Worm (Caenorhabditis elegans) whole organism, young adult: ENCODE results near the gene F45C12.17.

Experiments used
- F22D6.2 ChIP-seq: sonication (generic microtip); optimal IDR thresholded peaks from 2 replicates; lab custom pipeline; 2016; ENCODE audit warnings: mild to moderate bottlenecking, missing genetic modification characterization, missing compliant biosample characterization
- F33H1.4 ChIP-seq: fragments of 200-800 bp; sonication (Bioruptor generic); IDR thresholded peaks from 2 replicates; pipeline ENCODE4 v1.3.6; 2022; ENCODE audit warnings: missing genetic modification reagents, missing genetic modification characterization, missing compliant biosample characterization
- F52B5.7 ChIP-seq: sonication (generic microtip); optimal IDR thresholded peaks from 2 replicates; lab custom pipeline; 2016; ENCODE audit warnings: mild to moderate bottlenecking, missing genetic modification characterization, missing compliant biosample characterization
- akir-1 ChIP-seq: fragments of 200-800 bp; sonication (Bioruptor generic); optimal IDR thresholded peaks from 2 replicates; lab custom pipeline; 2018; ENCODE audit warnings: mild to moderate bottlenecking, missing genetic modification characterization, moderate library complexity, missing compliant biosample characterization
- aptf-3 ChIP-seq: fragments of 200-800 bp; sonication (Bioruptor generic); IDR thresholded peaks from 2 replicates; pipeline ENCODE4 v1.3.6; 2022; ENCODE audit warnings: missing genetic modification characterization, missing compliant biosample characterization
- attf-3 ChIP-seq: fragments of 200-800 bp; sonication (Bioruptor generic); conservative IDR thresholded peaks from 2 replicates; pipeline ENCODE4 v1.3.6; 2022; ENCODE audit warnings: missing genetic modification reagents, missing genetic modification characterization, missing compliant biosample characterization
- attf-6 ChIP-seq: fragments of 200-800 bp; sonication (Bioruptor generic); IDR thresholded peaks from 2 replicates; pipeline ENCODE4 v1.3.6; 2022; ENCODE audit warnings: missing genetic modification reagents, missing genetic modification characterization, missing compliant biosample characterization
- ceh-79 ChIP-seq: sonication (generic microtip); optimal IDR thresholded peaks from 2 replicates; lab custom pipeline; 2017; ENCODE audit warnings: mild to moderate bottlenecking, missing genetic modification characterization, missing compliant biosample characterization
- chd-7 ChIP-seq: sonication (generic microtip); optimal IDR thresholded peaks from 2 replicates; lab custom pipeline; 2016; ENCODE audit warnings: mild to moderate bottlenecking, missing genetic modification characterization, moderate library complexity, missing compliant biosample characterization
- dox-1 ChIP-seq: fragments of 200-800 bp; sonication (Bioruptor generic); IDR thresholded peaks from 2 replicates; pipeline ENCODE4 v1.3.6; 2022; ENCODE audit warnings: missing genetic modification reagents, missing genetic modification characterization, missing compliant biosample characterization
- dpff-1 ChIP-seq: sonication (generic microtip); optimal IDR thresholded peaks from 2 replicates; lab custom pipeline; 2017; ENCODE audit warnings: mild to moderate bottlenecking, missing genetic modification characterization, missing compliant biosample characterization
- dpl-1 ChIP-seq: fragments of 150-350 bp; optimal IDR thresholded peaks from 2 replicates; lab custom pipeline; 2014; ENCODE audit warnings: missing biosample characterization, missing genetic modification reagents, missing genetic modification characterization
- efl-1 ChIP-seq: fragments of 150-350 bp; optimal IDR thresholded peaks from 2 replicates; lab custom pipeline; 2014; ENCODE audit warnings: missing biosample characterization, missing genetic modification reagents, missing genetic modification characterization
- ets-4 ChIP-seq: fragments of 200-800 bp; sonication (Bioruptor generic); optimal IDR thresholded peaks from 2 replicates; lab custom pipeline; 2018; ENCODE audit warnings: mild to moderate bottlenecking, missing genetic modification characterization, missing compliant biosample characterization
- hmg-1.2 ChIP-seq: fragments of 200-800 bp; sonication (Bioruptor generic); IDR thresholded peaks from 2 replicates; pipeline ENCODE4 v1.3.6; 2022; ENCODE audit warnings: missing genetic modification reagents, missing genetic modification characterization, missing compliant biosample characterization
- let-607 ChIP-seq, 2 experiments: fragments of 200-800 bp in 1 of 2; sonication (Bioruptor generic) in 1 of 2; sonication (generic microtip) in 1 of 2; optimal IDR thresholded peaks; 2 replicates each; lab custom pipeline; 2016 to 2018; ENCODE audit warnings: mild to moderate bottlenecking in 2 of 2, missing compliant biosample characterization in 2 of 2, missing genetic modification characterization in 2 of 2, moderate library complexity in 2 of 2, missing genotype in 1 of 2
- lin-35 ChIP-seq, 3 experiments: fragments of 150-350 bp in 2 of 3; sonication (generic microtip) in 1 of 3; optimal IDR thresholded peaks; 2 replicates each; lab custom pipeline; 2014 to 2018; ENCODE audit warnings: missing biosample characterization in 3 of 3, missing genetic modification characterization in 3 of 3, missing genetic modification reagents in 3 of 3
- lir-1 ChIP-seq: fragments of 200-800 bp; sonication (Bioruptor generic); conservative IDR thresholded peaks from 2 replicates; pipeline ENCODE4 v1.3.6; 2022; ENCODE audit warnings: missing genetic modification reagents, missing genetic modification characterization, missing compliant biosample characterization
- lsl-1 ChIP-seq: fragments of 200-800 bp; sonication (Bioruptor generic); optimal IDR thresholded peaks from 2 replicates; lab custom pipeline; 2018; ENCODE audit warnings: mild to moderate bottlenecking, missing genetic modification characterization, moderate library complexity, missing compliant biosample characterization
- lsy-27 ChIP-seq: sonication (generic microtip); optimal IDR thresholded peaks from 2 replicates; lab custom pipeline; 2017; ENCODE audit warnings: missing genetic modification characterization, mild to moderate bottlenecking, missing compliant biosample characterization, antibody characterized with exemption, missing genotype, borderline replicate concordance; ENCODE audit not compliant: insufficient read depth
- madf-10 ChIP-seq: sonication (generic microtip); optimal IDR thresholded peaks from 2 replicates; lab custom pipeline; 2016; ENCODE audit warnings: mild to moderate bottlenecking, missing genetic modification characterization, missing compliant biosample characterization
- mcd-1 ChIP-seq: fragments of 200-800 bp; sonication (Bioruptor generic); IDR thresholded peaks from 2 replicates; pipeline ENCODE4 v1.3.6; 2022; ENCODE audit warnings: missing genetic modification reagents, missing genetic modification characterization, missing compliant biosample characterization
- mel-28 ChIP-seq: sonication (generic microtip); optimal IDR thresholded peaks from 2 replicates; lab custom pipeline; 2016; ENCODE audit warnings: borderline replicate concordance, mild to moderate bottlenecking, missing genetic modification characterization, missing compliant biosample characterization
- nfyb-1 ChIP-seq: fragments of 200-800 bp; sonication (Bioruptor generic); IDR thresholded peaks from 2 replicates; pipeline ENCODE4 v1.3.6; 2022; ENCODE audit warnings: missing genetic modification reagents, missing genetic modification characterization, missing compliant biosample characterization
- nhr-27 ChIP-seq: fragments of 200-800 bp; sonication (Bioruptor generic); optimal IDR thresholded peaks from 2 replicates; lab custom pipeline; 2018; ENCODE audit warnings: mild to moderate bottlenecking, missing genetic modification characterization, moderate library complexity, missing compliant biosample characterization
- nhr-80 ChIP-seq: sonication (generic microtip); optimal IDR thresholded peaks from 2 replicates; lab custom pipeline; 2016; ENCODE audit warnings: missing genetic modification characterization, missing compliant biosample characterization
- nhr-90 ChIP-seq: sonication (generic microtip); optimal IDR thresholded peaks from 2 replicates; lab custom pipeline; 2016; ENCODE audit warnings: missing genotype, mild to moderate bottlenecking, missing genetic modification characterization, missing compliant biosample characterization
- pbrm-1 ChIP-seq: fragments of 200-800 bp; sonication (Bioruptor generic); IDR thresholded peaks from 2 replicates; pipeline ENCODE4 v1.3.6; 2022; ENCODE audit warnings: missing genetic modification reagents, missing genetic modification characterization, missing compliant biosample characterization
- pha-4 ChIP-seq: fragments of 150-350 bp; sonication (generic microtip); optimal IDR thresholded peaks from 2 replicates; lab custom pipeline; 2014; ENCODE audit warnings: missing biosample characterization, missing genetic modification reagents, missing genetic modification characterization
- repo-1 ChIP-seq: sonication (generic microtip); optimal IDR thresholded peaks from 2 replicates; lab custom pipeline; 2017; ENCODE audit warnings: mild to moderate bottlenecking, missing genetic modification characterization, missing compliant biosample characterization
- sea-2 ChIP-seq: fragments of 200-800 bp; sonication (Bioruptor generic); IDR thresholded peaks from 2 replicates; pipeline ENCODE4 v1.3.6; 2022; ENCODE audit warnings: missing genetic modification characterization, missing compliant biosample characterization
- snpc-1.3 ChIP-seq: sonication (generic microtip); optimal IDR thresholded peaks from 2 replicates; lab custom pipeline; 2017; ENCODE audit warnings: missing genetic modification characterization, mild to moderate bottlenecking, missing compliant biosample characterization, antibody characterized with exemption, moderate library complexity, missing genotype, missing genetic modification reagents; ENCODE audit not compliant: insufficient read depth
- snpc-3.4 ChIP-seq: sonication (generic microtip); optimal IDR thresholded peaks from 2 replicates; lab custom pipeline; 2017; ENCODE audit warnings: missing genetic modification characterization, mild to moderate bottlenecking, missing compliant biosample characterization, antibody characterized with exemption, moderate library complexity, missing genotype, missing genetic modification reagents
- tbx-9 ChIP-seq: sonication (generic microtip); optimal IDR thresholded peaks from 2 replicates; lab custom pipeline; 2016; ENCODE audit warnings: borderline replicate concordance, missing genetic modification characterization, inconsistent platforms, missing compliant biosample characterization
- tlf-1 ChIP-seq: fragments of 200-800 bp; sonication (Bioruptor generic); optimal IDR thresholded peaks from 2 replicates; lab custom pipeline; 2018; ENCODE audit warnings: mild to moderate bottlenecking, missing genetic modification characterization, missing compliant biosample characterization
- unc-130 ChIP-seq: sonication (generic microtip); optimal IDR thresholded peaks from 2 replicates; lab custom pipeline; 2016; ENCODE audit warnings: missing genetic modification reagents, missing genetic modification characterization, missing compliant biosample characterization
- unc-62 ChIP-seq: fragments of 150-350 bp; optimal IDR thresholded peaks from 2 replicates; lab custom pipeline; 2014; ENCODE audit warnings: missing biosample characterization, missing genetic modification reagents, missing genetic modification characterization
- xnd-1 ChIP-seq: sonication (generic microtip); optimal IDR thresholded peaks from 2 replicates; lab custom pipeline; 2016; ENCODE audit warnings: missing genotype, missing genetic modification reagents, missing genetic modification characterization, missing compliant biosample characterization
- ztf-22 ChIP-seq: fragments of 200-800 bp; sonication (Bioruptor generic); optimal IDR thresholded peaks from 2 replicates; lab custom pipeline; 2018; ENCODE audit warnings: mild to moderate bottlenecking, missing genetic modification characterization, moderate library complexity, missing compliant biosample characterization

F45C12.17 gene

ce11 chrII:1728253-1728652 lies 2.3 kb downstream of the F45C12.17 start, which contains the start of gene btb-9:
Gene btb-9 (plus strand): TSS chrII:1728506.
- TF ChIP-seq nfyb-1 (no peak), hmg-1.2 (GFP tag; lab: Robert Waterston, UW) (peak; percentile 30; the same call in 1 of the 2 replicates), nhr-80 (tag; lab: Kevin White, UChicago) (peak; percentile 83), dox-1 (peak; percentile 37; the same call in 1 of the 2 replicates)

- TF ChIP-seq ceh-79 (tag; lab: Kevin White, UChicago), result no peak
- no peak for TF ChIP-seq dpl-1
- TF ChIP-seq akir-1 (GFP tag; lab: Kevin White, UChicago), result no peak
- no peak for TF ChIP-seq nhr-90 (tag; lab: Kevin White, UChicago)
- no peak for TF ChIP-seq unc-62 (GFP tag; lab: Kevin White, UChicago)
- no peak for TF ChIP-seq F52B5.7
- TF ChIP-seq unc-130 (GFP tag; lab: Kevin White, UChicago), result no peak
Measured at ce11 chrII:1730103-1730502, 4.2 kb downstream of the F45C12.17 start, which contains the start of gene ceh-81. Gene ceh-81 (plus strand): TSS chrII:1730403.

- TF ChIP-seq ztf-22 (no peak), madf-10 (tag; lab: Kevin White, UChicago) (no peak), snpc-1.3 (tag; lab: Kevin White, UChicago) (no peak), let-607 (tag; optimal IDR thresholded peaks at IDR 0.05; lab: Kevin White, UChicago) (no peak), attf-6 (GFP tag; lab: Robert Waterston, UW) (no peak), chd-7 (tag; lab: Kevin White, UChicago) (no peak), tlf-1 (GFP tag; lab: Kevin White, UChicago) (no peak), lsy-27 (tag; lab: Kevin White, UChicago) (no peak), nhr-27 (no peak), ceh-79 (tag; lab: Kevin White, UChicago) (no peak), lir-1 (GFP tag; lab: Robert Waterston, UW) (no peak), repo-1 (no peak), attf-3 (no peak), snpc-3.4 (tag; lab: Kevin White, UChicago) (no peak), dpff-1 (no peak), nhr-90 (tag; lab: Kevin White, UChicago) (no peak), lin-35 (GFP tag; optimal IDR thresholded peaks at IDR 0.05; lab: Kevin White, UChicago) (no peak)
Measured at ce11 chrII:1731932-1732331, 6.0 kb downstream of the F45C12.17 start, which contains the start of gene ceh-82. Gene ceh-82 (plus strand): TSS chrII:1732232.

- TF ChIP-seq tlf-1 (GFP tag; lab: Kevin White, UChicago), result no peak
- TF ChIP-seq madf-10 (tag; lab: Kevin White, UChicago), result no peak
- TF ChIP-seq pbrm-1, result no peak
- TF ChIP-seq lsy-27 (tag; lab: Kevin White, UChicago), result no peak
- no peak for TF ChIP-seq xnd-1 (tag; lab: Kevin White, UChicago)
- no peak for TF ChIP-seq mcd-1 (GFP tag; lab: Robert Waterston, UW)
- TF ChIP-seq F22D6.2 (tag; lab: Kevin White, UChicago), result no peak
- no peak for TF ChIP-seq ets-4 (GFP tag; lab: Kevin White, UChicago)
- no peak for TF ChIP-seq mel-28 (tag; lab: Kevin White, UChicago)
- no peak for TF ChIP-seq aptf-3 (GFP tag; lab: Robert Waterston, UW)
- no peak for TF ChIP-seq dox-1
- no peak for TF ChIP-seq F33H1.4 (GFP tag; lab: Robert Waterston, UW)
- TF ChIP-seq efl-1 (GFP tag; lab: Kevin White, UChicago), result no peak
- no peak for TF ChIP-seq pha-4
- no peak for TF ChIP-seq sea-2 (GFP tag; lab: Robert Waterston, UW)
- TF ChIP-seq tbx-9 (tag; lab: Kevin White, UChicago), result no peak
- no peak for TF ChIP-seq lsl-1
Measured at ce11 chrII:1735145-1735544, 9.2 kb downstream of the F45C12.17 start.
